Worm (Caenorhabditis elegans) whole organism, mixed stage, embryonic: Measurements from ENCODE around the gene T14B4.20.

Source experiments
- elt-1 ChIP-seq: sonication (generic microtip); optimal IDR thresholded peaks from 2 replicates; lab custom pipeline; 2017; ENCODE audit warnings: missing genetic modification characterization, mild to moderate bottlenecking, missing compliant biosample characterization, antibody characterized with exemption, moderate library complexity, borderline replicate concordance; ENCODE audit not compliant: insufficient read depth
- elt-3 ChIP-seq: fragments of 150-350 bp; optimal IDR thresholded peaks from 2 replicates; lab custom pipeline; 2014; ENCODE audit warnings: missing biosample characterization, missing genetic modification characterization
- mls-2 ChIP-seq: sonication (generic microtip); optimal IDR thresholded peaks from 2 replicates; lab custom pipeline; 2016; ENCODE audit warnings: mild to moderate bottlenecking, missing genetic modification characterization, moderate library complexity, missing compliant biosample characterization
- nhr-28 ChIP-seq: fragments of 150-350 bp; optimal IDR thresholded peaks from 2 replicates; lab custom pipeline; 2014; ENCODE audit warnings: missing biosample characterization, missing genetic modification characterization
- pha-4 ChIP-seq: fragments of 150-350 bp; optimal IDR thresholded peaks from 2 replicates; lab custom pipeline; 2018; ENCODE audit warnings: missing biosample characterization, missing genetic modification reagents, missing genetic modification characterization

DNA sequence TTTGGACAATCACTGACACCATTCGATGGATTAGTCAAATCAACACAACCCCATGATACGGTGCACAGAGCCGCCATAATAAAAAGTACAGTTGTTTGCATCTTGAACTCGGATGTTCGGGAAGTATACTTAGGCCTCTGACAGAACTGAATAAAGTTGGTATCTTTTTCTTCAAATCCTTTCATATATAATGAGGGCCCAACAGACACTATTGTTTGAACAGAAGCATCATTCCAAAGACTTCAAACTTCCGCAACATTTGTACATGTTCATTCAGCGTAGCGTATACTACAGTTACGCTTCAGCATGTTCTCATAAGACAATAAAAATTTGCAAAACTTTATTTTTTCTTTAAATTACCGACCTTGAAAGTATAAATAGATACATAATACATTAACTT lies 35.3 kb downstream of the T14B4.20 start, which contains the start of gene F41G3.19:
- no peak for TF ChIP-seq elt-1
- no peak for TF ChIP-seq elt-3 (tag; lab: Kevin White, UChicago)
- TF ChIP-seq nhr-28 (tag; lab: Kevin White, UChicago), result no peak
- TF ChIP-seq mls-2, result no peak
- TF ChIP-seq pha-4 (tag; lab: Kevin White, UChicago), result no peak
